Worm (Caenorhabditis elegans) whole organism, L2 larva: ENCODE data around the gene F55F10.3.

Experiments
- C34F6.9 ChIP-seq: fragments of 150-350 bp; optimal IDR thresholded peaks from 2 replicates; lab custom pipeline; 2014; ENCODE audit warnings: missing biosample characterization, missing genetic modification characterization
- F13H6.1 ChIP-seq: sonication (generic microtip); optimal IDR thresholded peaks from 2 replicates; lab custom pipeline; 2016; ENCODE audit warnings: missing genetic modification characterization, missing compliant biosample characterization
- Y55F3AM.14 ChIP-seq: fragments of 200-800 bp; sonication (Bioruptor generic); optimal IDR thresholded peaks from 2 replicates; lab custom pipeline; 2018; ENCODE audit warnings: mild to moderate bottlenecking, missing genetic modification characterization, missing compliant biosample characterization
- ZK546.5 ChIP-seq: sonication (generic microtip); optimal IDR thresholded peaks from 2 replicates; lab custom pipeline; 2017; ENCODE audit warnings: missing biosample characterization, missing genetic modification characterization
- alr-1 ChIP-seq: fragments of 150-350 bp; optimal IDR thresholded peaks from 2 replicates; lab custom pipeline; 2014; ENCODE audit warnings: missing biosample characterization, missing genetic modification characterization
- aly-2 ChIP-seq: fragments of 150-350 bp; optimal IDR thresholded peaks from 2 replicates; lab custom pipeline; 2014; ENCODE audit warnings: missing biosample characterization, missing genetic modification characterization
- ama-1 ChIP-seq: fragments of 150-350 bp; optimal IDR thresholded peaks from 2 replicates; lab custom pipeline; 2018; ENCODE audit warnings: inconsistent platforms
- blmp-1 ChIP-seq: sonication (generic microtip); optimal IDR thresholded peaks from 2 replicates; lab custom pipeline; 2017; ENCODE audit warnings: missing genetic modification characterization, mild to moderate bottlenecking, missing compliant biosample characterization, antibody characterized with exemption, moderate library complexity; ENCODE audit not compliant: insufficient read depth
- ceh-16 ChIP-seq: fragments of 150-350 bp; optimal IDR thresholded peaks from 2 replicates; lab custom pipeline; 2014; ENCODE audit warnings: missing biosample characterization, missing genetic modification characterization
- ceh-82 ChIP-seq: fragments of 150-350 bp; optimal IDR thresholded peaks from 2 replicates; lab custom pipeline; 2014; ENCODE audit warnings: missing biosample characterization, missing genetic modification characterization
- crh-2 ChIP-seq: sonication (generic microtip); optimal IDR thresholded peaks from 2 replicates; lab custom pipeline; 2017; ENCODE audit warnings: missing biosample characterization, missing genetic modification characterization
- dmd-4 ChIP-seq: sonication (generic microtip); optimal IDR thresholded peaks from 2 replicates; lab custom pipeline; 2017; ENCODE audit warnings: missing biosample characterization, missing genetic modification characterization
- egl-27 ChIP-seq: sonication (generic microtip); optimal IDR thresholded peaks from 3 replicates; lab custom pipeline; 2017; ENCODE audit warnings: missing biosample characterization, missing genetic modification reagents, missing genetic modification characterization
- elt-1 ChIP-seq: fragments of 150-350 bp; optimal IDR thresholded peaks from 2 replicates; lab custom pipeline; 2014; ENCODE audit warnings: missing biosample characterization, missing genetic modification characterization
- elt-3 ChIP-seq: sonication (generic microtip); optimal IDR thresholded peaks from 2 replicates; lab custom pipeline; 2017; ENCODE audit warnings: missing biosample characterization, missing genetic modification characterization
- fos-1 ChIP-seq: fragments of 150-350 bp; optimal IDR thresholded peaks from 2 replicates; lab custom pipeline; 2014; ENCODE audit warnings: missing biosample characterization, missing genetic modification characterization
- gmeb-1 ChIP-seq: fragments of 150-350 bp; optimal IDR thresholded peaks from 2 replicates; lab custom pipeline; 2014; ENCODE audit warnings: missing biosample characterization, missing genetic modification characterization
- lin-11 ChIP-seq: fragments of 150-350 bp; sonication (generic microtip); optimal IDR thresholded peaks from 2 replicates; lab custom pipeline; 2014; ENCODE audit warnings: missing biosample characterization, missing genetic modification characterization, inconsistent platforms, mixed read lengths
- lin-13 ChIP-seq: fragments of 150-350 bp; optimal IDR thresholded peaks from 2 replicates; lab custom pipeline; 2014; ENCODE audit warnings: missing biosample characterization, missing genetic modification reagents, missing genetic modification characterization
- lin-39 ChIP-seq: fragments of 150-350 bp; optimal IDR thresholded peaks from 2 replicates; lab custom pipeline; 2014; ENCODE audit warnings: missing biosample characterization, missing genetic modification reagents, missing genetic modification characterization
- lsy-2 ChIP-seq, 2 experiments: fragments of 150-350 bp in 1 of 2; sonication (generic microtip) in 1 of 2; optimal IDR thresholded peaks; 2 replicates each; lab custom pipeline; 2014 to 2017; ENCODE audit warnings: missing biosample characterization in 2 of 2, missing genetic modification characterization in 2 of 2
- mab-5 ChIP-seq: fragments of 150-350 bp; optimal IDR thresholded peaks from 2 replicates; lab custom pipeline; 2014; ENCODE audit warnings: missing biosample characterization, missing genetic modification characterization
- mbf-1 ChIP-seq: sonication (generic microtip); optimal IDR thresholded peaks from 2 replicates; lab custom pipeline; 2017; ENCODE audit warnings: missing biosample characterization, missing genetic modification characterization
- mdl-1 ChIP-seq, 2 experiments: fragments of 150-350 bp in 1 of 2; sonication (generic microtip) in 1 of 2; optimal IDR thresholded peaks; 2 replicates each; lab custom pipeline; 2017; ENCODE audit warnings: missing biosample characterization in 2 of 2, missing genetic modification characterization in 2 of 2
- nhr-10 ChIP-seq: sonication (generic microtip); optimal IDR thresholded peaks from 2 replicates; lab custom pipeline; 2017; ENCODE audit warnings: missing biosample characterization, missing genetic modification characterization
- nhr-11 ChIP-seq: fragments of 150-350 bp; optimal IDR thresholded peaks from 2 replicates; lab custom pipeline; 2014; ENCODE audit warnings: missing biosample characterization, missing genetic modification characterization
- nhr-12 ChIP-seq: fragments of 150-350 bp; optimal IDR thresholded peaks from 2 replicates; lab custom pipeline; 2014; ENCODE audit warnings: missing biosample characterization, missing genetic modification characterization
- nhr-129 ChIP-seq: fragments of 150-350 bp; optimal IDR thresholded peaks from 2 replicates; lab custom pipeline; 2014; ENCODE audit warnings: missing biosample characterization, missing genetic modification characterization
- nhr-21 ChIP-seq: fragments of 150-350 bp; optimal IDR thresholded peaks from 2 replicates; lab custom pipeline; 2014; ENCODE audit warnings: missing biosample characterization, missing genetic modification characterization
- nhr-23 ChIP-seq: fragments of 150-350 bp; optimal IDR thresholded peaks from 2 replicates; lab custom pipeline; 2014; ENCODE audit warnings: missing biosample characterization, missing genetic modification reagents, missing genetic modification characterization
- nhr-237 ChIP-seq: fragments of 150-350 bp; optimal IDR thresholded peaks from 2 replicates; lab custom pipeline; 2014; ENCODE audit warnings: missing biosample characterization, missing genetic modification characterization
- nhr-25 ChIP-seq: fragments of 150-350 bp; sonication (generic microtip); optimal IDR thresholded peaks from 3 replicates; lab custom pipeline; 2014; ENCODE audit warnings: missing biosample characterization, missing genetic modification characterization
- nhr-6 ChIP-seq: fragments of 150-350 bp; optimal IDR thresholded peaks from 2 replicates; lab custom pipeline; 2014; ENCODE audit warnings: missing biosample characterization, missing genetic modification characterization
- nhr-77 ChIP-seq: fragments of 150-350 bp; optimal IDR thresholded peaks from 2 replicates; lab custom pipeline; 2014; ENCODE audit warnings: missing biosample characterization, missing genetic modification characterization
- peb-1 ChIP-seq: fragments of 150-350 bp; optimal IDR thresholded peaks from 2 replicates; lab custom pipeline; 2014; ENCODE audit warnings: missing biosample characterization, missing genetic modification characterization
- sem-4 ChIP-seq: fragments of 150-350 bp; optimal IDR thresholded peaks from 2 replicates; lab custom pipeline; 2014; ENCODE audit warnings: missing biosample characterization, missing genetic modification reagents, missing genetic modification characterization
- skn-1 ChIP-seq: sonication (generic microtip); optimal IDR thresholded peaks from 2 replicates; lab custom pipeline; 2017; ENCODE audit warnings: missing biosample characterization, missing genetic modification characterization
- sma-3 ChIP-seq: sonication (generic microtip); optimal IDR thresholded peaks from 2 replicates; lab custom pipeline; 2016; ENCODE audit warnings: missing genetic modification reagents, missing genetic modification characterization, missing compliant biosample characterization
- sma-9 ChIP-seq, 2 experiments: fragments of 150-350 bp in 1 of 2; sonication (generic microtip) in 1 of 2; optimal IDR thresholded peaks; 2 replicates each; lab custom pipeline; 2014 to 2016; ENCODE audit warnings: missing genetic modification characterization in 2 of 2, mild to moderate bottlenecking in 1 of 2, missing biosample characterization in 1 of 2, missing compliant biosample characterization in 1 of 2, missing genetic modification reagents in 1 of 2, moderate library complexity in 1 of 2
- snpc-4 ChIP-seq: fragments of 150-350 bp; optimal IDR thresholded peaks from 2 replicates; lab custom pipeline; 2014; ENCODE audit warnings: missing biosample characterization, missing genetic modification characterization
- unc-39 ChIP-seq: fragments of 150-350 bp; optimal IDR thresholded peaks from 2 replicates; lab custom pipeline; 2014; ENCODE audit warnings: missing biosample characterization, missing genetic modification characterization
- unc-55 ChIP-seq: fragments of 150-350 bp; sonication (generic microtip); optimal IDR thresholded peaks from 3 replicates; lab custom pipeline; 2014; ENCODE audit warnings: missing biosample characterization, missing genetic modification reagents, missing genetic modification characterization
- unc-62 ChIP-seq: fragments of 150-350 bp; optimal IDR thresholded peaks from 2 replicates; lab custom pipeline; 2014; ENCODE audit warnings: missing biosample characterization, missing genetic modification reagents, missing genetic modification characterization
- ztf-1 ChIP-seq: fragments of 200-800 bp; sonication (Bioruptor generic); conservative IDR thresholded peaks from 2 replicates; pipeline ENCODE4 v1.3.6; 2022; ENCODE audit warnings: missing genetic modification characterization, missing compliant biosample characterization
- ztf-11 ChIP-seq: sonication (generic microtip); optimal IDR thresholded peaks from 2 replicates; lab custom pipeline; 2017; ENCODE audit warnings: missing biosample characterization, missing genetic modification characterization
- ztf-4 ChIP-seq: fragments of 150-350 bp; optimal IDR thresholded peaks from 2 replicates; lab custom pipeline; 2014; ENCODE audit warnings: missing biosample characterization, missing genetic modification characterization

The F55F10.3 gene

ce11 chrIV:4397111-4397510 lies 37.4 kb downstream of the F55F10.3 start:
- peak; percentile 41 for TF ChIP-seq blmp-1 (tag; lab: Kevin White, UChicago)
- TF ChIP-seq nhr-10 (tag; lab: Kevin White, UChicago): no peak
- TF ChIP-seq fos-1: peak; percentile 25
- peak; percentile 19 for TF ChIP-seq sem-4 (tag; lab: Kevin White, UChicago)
- TF ChIP-seq nhr-23 (tag; lab: Kevin White, UChicago): no peak
- no peak for TF ChIP-seq lin-11 (tag; lab: Kevin White, UChicago)
- TF ChIP-seq ama-1: no peak
- TF ChIP-seq nhr-25: no peak
- TF ChIP-seq crh-2: peak; percentile 2
- TF ChIP-seq unc-55 (GFP tag; lab: Kevin White, UChicago): no peak
- TF ChIP-seq ceh-16 (tag; lab: Kevin White, UChicago): no peak
- TF ChIP-seq sma-3 (GFP tag; lab: Kevin White, UChicago): peak; percentile 1
- no peak for TF ChIP-seq skn-1
- TF ChIP-seq lsy-2 (tag; optimal IDR thresholded peaks at IDR 0.05; lab: Kevin White, UChicago): no peak

DNA sequence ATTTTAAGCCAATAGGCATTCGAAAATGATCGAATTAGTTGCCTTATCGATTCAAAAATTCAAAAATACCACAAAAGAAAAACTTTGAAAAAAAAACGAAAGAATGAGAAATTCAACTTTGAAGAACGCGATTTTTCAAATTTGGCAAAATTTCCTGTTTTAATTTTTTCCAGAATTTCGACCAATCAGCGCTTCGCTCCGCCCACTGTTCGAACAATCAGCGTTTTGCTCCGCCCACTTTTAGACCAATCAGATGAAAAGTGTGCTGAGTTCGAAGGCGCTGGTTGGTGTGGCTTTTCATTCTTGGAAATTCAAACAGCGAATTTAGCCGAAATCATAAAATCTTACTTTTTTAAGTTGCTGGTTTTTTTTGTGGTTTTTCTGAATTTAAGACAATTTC lies 37.8 kb downstream of the F55F10.3 start:
- TF ChIP-seq gmeb-1 (tag; lab: Kevin White, UChicago) (no peak), sem-4 (tag; lab: Kevin White, UChicago) (no peak), skn-1 (no peak), ztf-4 (tag; lab: Kevin White, UChicago) (no peak), lin-39 (tag; lab: Kevin White, UChicago) (no peak), nhr-6 (tag; lab: Kevin White, UChicago) (no peak), lin-11 (tag; lab: Kevin White, UChicago) (no peak), unc-55 (GFP tag; lab: Kevin White, UChicago) (no peak), peb-1 (tag; lab: Kevin White, UChicago) (no peak), mdl-1 (tag; optimal IDR thresholded peaks at IDR 0.05; lab: Kevin White, UChicago) (no peak), blmp-1 (tag; lab: Kevin White, UChicago) (no peak)
- TF ChIP-seq, all 48 proteins: peak for 0

- TF ChIP-seq ZK546.5 (tag; lab: Kevin White, UChicago) (no peak), Y55F3AM.14 (GFP tag; lab: Kevin White, UChicago) (peak; percentile 12), nhr-11 (tag; lab: Kevin White, UChicago) (no peak), nhr-6 (tag; lab: Kevin White, UChicago) (no peak), elt-1 (tag; lab: Kevin White, UChicago) (no peak), nhr-237 (tag; lab: Kevin White, UChicago) (no peak), nhr-25 (peak; percentile 53), ztf-11 (no peak), snpc-4 (tag; lab: Kevin White, UChicago) (no peak), lin-39 (tag; lab: Kevin White, UChicago) (no peak), ceh-82 (tag; lab: Kevin White, UChicago) (no peak), unc-55 (GFP tag; lab: Kevin White, UChicago) (peak; percentile 16), aly-2 (tag; lab: Kevin White, UChicago) (no peak), blmp-1 (tag; lab: Kevin White, UChicago) (peak; percentile 38), nhr-129 (tag; lab: Kevin White, UChicago) (peak; percentile 2), alr-1 (tag; lab: Kevin White, UChicago) (no peak), nhr-12 (tag; lab: Kevin White, UChicago) (no peak), lin-13 (GFP tag; lab: Kevin White, UChicago) (no peak), nhr-10 (tag; lab: Kevin White, UChicago) (no peak), elt-3 (no peak), peb-1 (tag; lab: Kevin White, UChicago) (no peak), mbf-1 (no peak), mdl-1 (tag; optimal IDR thresholded peaks at IDR 0.05; lab: Kevin White, UChicago) (peak in 1 of 2 experiments; percentile 8), sem-4 (tag; lab: Kevin White, UChicago) (no peak), lsy-2 (tag; optimal IDR thresholded peaks at IDR 0.05; lab: Kevin White, UChicago) (no peak), gmeb-1 (tag; lab: Kevin White, UChicago) (no peak), sma-3 (GFP tag; lab: Kevin White, UChicago) (no peak), ama-1 (no peak), ceh-16 (tag; lab: Kevin White, UChicago) (no peak), unc-62 (no peak), mab-5 (tag; lab: Kevin White, UChicago) (no peak), crh-2 (no peak), fos-1 (no peak), dmd-4 (no peak), C34F6.9 (tag; lab: Kevin White, UChicago) (no peak), nhr-77 (tag; lab: Kevin White, UChicago) (no peak), sma-9 (GFP tag; optimal IDR thresholded peaks at IDR 0.05; lab: Kevin White, UChicago) (peak; percentile 26), sma-9 (tag; optimal IDR thresholded peaks at IDR 0.05; lab: Kevin White, UChicago) (no peak), ztf-1 (no peak), ztf-4 (tag; lab: Kevin White, UChicago) (no peak), lin-11 (tag; lab: Kevin White, UChicago) (no peak), nhr-23 (tag; lab: Kevin White, UChicago) (no peak), unc-39 (tag; lab: Kevin White, UChicago) (no peak), skn-1 (no peak), F13H6.1 (tag; lab: Kevin White, UChicago) (peak; percentile 51), nhr-21 (peak; percentile 45), egl-27 (tag; lab: Kevin White, UChicago) (no peak)
Measured at ce11 chrIV:4398420-4398819, 38.7 kb downstream of the F55F10.3 start.
